Fruit fly (Drosophila melanogaster) whole organism, embryonic: ENCODE measurements around the gene CG1233.

Experiments
- CG10462 ChIP-seq: fragments of 200-800 bp; sonication (Bioruptor generic); optimal IDR thresholded peaks from 2 replicates; lab custom pipeline; 2016; ENCODE audit warnings: missing biosample characterization, missing genetic modification characterization
- CG10979 ChIP-seq: fragments of 200-800 bp; sonication (Bioruptor generic); optimal IDR thresholded peaks from 2 replicates; lab custom pipeline; 2018; ENCODE audit warnings: missing biosample characterization, mild to moderate bottlenecking, missing genetic modification characterization, moderate library complexity
- CG14441 ChIP-seq: fragments of 200-800 bp; sonication (Bioruptor generic); IDR thresholded peaks from 2 replicates; pipeline ENCODE4 v1.3.6; 2022; ENCODE audit warnings: missing biosample characterization, missing genetic modification characterization
- CG15011 ChIP-seq: fragments of 200-800 bp; sonication (Bioruptor generic); optimal IDR thresholded peaks from 3 replicates; lab custom pipeline; 2018; ENCODE audit warnings: missing biosample characterization, mild to moderate bottlenecking, missing genetic modification characterization
- CG17385 ChIP-seq: fragments of 200-800 bp; sonication (Bioruptor generic); optimal IDR thresholded peaks from 3 replicates; lab custom pipeline; 2018; ENCODE audit warnings: missing biosample characterization, mild to moderate bottlenecking, missing genetic modification characterization
- CG2199 ChIP-seq: fragments of 200-800 bp; sonication (Bioruptor generic); IDR thresholded peaks from 3 replicates; pipeline ENCODE4 v1.3.6; 2022; ENCODE audit warnings: missing biosample characterization, missing genetic modification characterization
- CG30431 ChIP-seq: fragments of 200-800 bp; sonication (Bioruptor generic); optimal IDR thresholded peaks from 2 replicates; lab custom pipeline; 2017; ENCODE audit warnings: missing biosample characterization, missing genetic modification characterization
- CG3163 ChIP-seq: fragments of 200-800 bp; sonication (Bioruptor generic); optimal IDR thresholded peaks from 3 replicates; lab custom pipeline; 2016; ENCODE audit warnings: missing biosample characterization, missing genetic modification characterization
- CG6254 ChIP-seq: fragments of 200-800 bp; sonication (Bioruptor generic); optimal IDR thresholded peaks from 3 replicates; lab custom pipeline; 2017; ENCODE audit warnings: mild to moderate bottlenecking, missing biosample characterization, missing genetic modification reagents, missing genetic modification characterization
- CG7357 ChIP-seq: fragments of 200-800 bp; sonication (Bioruptor generic); IDR thresholded peaks from 3 replicates; pipeline ENCODE4 v1.3.6; 2022; ENCODE audit warnings: missing biosample characterization, missing genetic modification characterization
- CG9876 ChIP-seq: fragments of 200-800 bp; sonication (Bioruptor generic); optimal IDR thresholded peaks from 2 replicates; lab custom pipeline; 2016; ENCODE audit warnings: missing biosample characterization, missing genetic modification characterization
- CHES-1-like ChIP-seq: fragments of 200-800 bp; sonication (Bioruptor generic); optimal IDR thresholded peaks from 2 replicates; lab custom pipeline; 2016; ENCODE audit warnings: missing biosample characterization, missing genetic modification characterization
- CrebB ChIP-seq: fragments of 200-800 bp; sonication (Bioruptor generic); optimal IDR thresholded peaks from 3 replicates; lab custom pipeline; 2018; ENCODE audit warnings: missing biosample characterization, mild to moderate bottlenecking, missing genetic modification characterization
- D ChIP-seq, 2 experiments: fragments of 200-800 bp in 1 of 2; fragments of >200 bp in 1 of 2; sonication (Bioruptor generic) in 1 of 2; optimal IDR thresholded peaks; 2 replicates in 1 of 2; 3 replicates in 1 of 2; lab custom pipeline; 2017; ENCODE audit warnings: mild to moderate bottlenecking in 1 of 2, missing biosample characterization in 1 of 2, missing genetic modification characterization in 1 of 2, missing genetic modification reagents in 1 of 2
- Gsc ChIP-seq: fragments of 200-800 bp; sonication (Bioruptor generic); IDR thresholded peaks from 2 replicates; pipeline ENCODE4 v1.3.6; 2022; ENCODE audit warnings: missing biosample characterization, missing genetic modification characterization
- HLHmδ ChIP-seq: fragments of 200-800 bp; sonication (Bioruptor generic); optimal IDR thresholded peaks from 2 replicates; lab custom pipeline; 2018; ENCODE audit warnings: missing biosample characterization, mild to moderate bottlenecking, missing genetic modification characterization, moderate library complexity
- Kr ChIP-seq: fragments of 200-800 bp; sonication (Bioruptor generic); optimal IDR thresholded peaks from 2 replicates; lab custom pipeline; 2017; ENCODE audit warnings: missing biosample characterization, mild to moderate bottlenecking, missing genetic modification characterization
- Meics ChIP-seq: fragments of 200-800 bp; sonication (Bioruptor generic); optimal IDR thresholded peaks from 2 replicates; lab custom pipeline; 2017; ENCODE audit warnings: missing biosample characterization, mild to moderate bottlenecking, missing genetic modification characterization
- Myb ChIP-seq: fragments of 200-800 bp; sonication (Bioruptor generic); optimal IDR thresholded peaks from 2 replicates; lab custom pipeline; 2016; ENCODE audit warnings: missing biosample characterization, missing genetic modification characterization
- YL-1 ChIP-seq: fragments of 200-800 bp; sonication (Bioruptor generic); optimal IDR thresholded peaks from 3 replicates; lab custom pipeline; 2017; ENCODE audit warnings: missing biosample characterization, mild to moderate bottlenecking, missing genetic modification characterization
- ac ChIP-seq: fragments of 200-800 bp; sonication (Bioruptor generic); optimal IDR thresholded peaks from 3 replicates; lab custom pipeline; 2017; ENCODE audit warnings: missing biosample characterization, mild to moderate bottlenecking, missing genetic modification characterization
- amos ChIP-seq: fragments of 200-800 bp; sonication (Bioruptor generic); IDR thresholded peaks from 2 replicates; pipeline ENCODE4 v1.3.6; 2022; ENCODE audit warnings: missing biosample characterization, missing genetic modification characterization; ENCODE audit not compliant: partially characterized antibody
- ap ChIP-seq: fragments of 200-800 bp; sonication (Bioruptor generic); IDR thresholded peaks from 2 replicates; pipeline ENCODE4 v1.3.6; 2022; ENCODE audit warnings: missing biosample characterization, missing genetic modification characterization
- corto ChIP-seq: fragments of 200-800 bp; sonication (Bioruptor generic); optimal IDR thresholded peaks from 2 replicates; lab custom pipeline; 2016; ENCODE audit warnings: missing biosample characterization, mild to moderate bottlenecking, missing genetic modification characterization, moderate library complexity
- ems ChIP-seq: fragments of 200-800 bp; sonication (Bioruptor generic); optimal IDR thresholded peaks from 3 replicates; lab custom pipeline; 2016; ENCODE audit warnings: missing biosample characterization, missing genetic modification characterization
- eve ChIP-seq, 2 experiments: fragments of >200 bp; optimal IDR thresholded peaks; 2 replicates each; lab custom pipeline; 2017; ENCODE audit warnings: missing biosample characterization in 2 of 2, missing genetic modification characterization in 2 of 2
- ewg ChIP-seq: fragments of 200-800 bp; sonication (Bioruptor generic); optimal IDR thresholded peaks from 3 replicates; lab custom pipeline; 2017; ENCODE audit warnings: mild to moderate bottlenecking, missing biosample characterization, missing genetic modification reagents, missing genetic modification characterization
- gcm ChIP-seq: fragments of 200-800 bp; sonication (Bioruptor generic); optimal IDR thresholded peaks from 2 replicates; lab custom pipeline; 2019; ENCODE audit warnings: missing biosample characterization, mild to moderate bottlenecking, missing genetic modification characterization, moderate library complexity
- ind ChIP-seq: fragments of 200-800 bp; sonication (Bioruptor generic); optimal IDR thresholded peaks from 3 replicates; lab custom pipeline; 2016; ENCODE audit warnings: missing biosample characterization, missing genetic modification characterization
- jing ChIP-seq: fragments of 200-800 bp; sonication (Bioruptor generic); optimal IDR thresholded peaks from 2 replicates; lab custom pipeline; 2018; ENCODE audit warnings: missing biosample characterization, mild to moderate bottlenecking, missing genetic modification characterization
- kni ChIP-seq: fragments of 200-800 bp; sonication (Bioruptor generic); optimal IDR thresholded peaks from 3 replicates; lab custom pipeline; 2017; ENCODE audit warnings: mild to moderate bottlenecking, missing biosample characterization, missing genetic modification reagents, missing genetic modification characterization
- nerfin-1 ChIP-seq: fragments of 200-800 bp; sonication (Bioruptor generic); optimal IDR thresholded peaks from 3 replicates; lab custom pipeline; 2019; ENCODE audit warnings: missing biosample characterization, mild to moderate bottlenecking, missing genetic modification characterization, moderate library complexity
- pros ChIP-seq: fragments of 200-800 bp; sonication (Bioruptor generic); optimal IDR thresholded peaks from 3 replicates; lab custom pipeline; 2019; ENCODE audit warnings: missing biosample characterization, mild to moderate bottlenecking, missing genetic modification characterization, moderate library complexity
- salm ChIP-seq: fragments of 200-800 bp; sonication (Bioruptor generic); optimal IDR thresholded peaks from 2 replicates; lab custom pipeline; 2018; ENCODE audit warnings: missing biosample characterization, mild to moderate bottlenecking, missing genetic modification characterization
- sens ChIP-seq: fragments of 200-800 bp; sonication (Bioruptor generic); peaks from one replicate; lab custom pipeline; 2016; ENCODE audit warnings: missing biosample characterization, missing genetic modification characterization
- tio ChIP-seq: fragments of 200-800 bp; sonication (Bioruptor generic); optimal IDR thresholded peaks from 2 replicates; lab custom pipeline; 2017; ENCODE audit warnings: missing biosample characterization, missing genetic modification characterization, inconsistent platforms
- tll ChIP-seq, 2 experiments: fragments of 200-800 bp in 1 of 2; fragments of >200 bp in 1 of 2; sonication (Bioruptor generic) in 1 of 2; optimal IDR thresholded peaks; 2 replicates each; lab custom pipeline; 2017 to 2019; ENCODE audit warnings: missing biosample characterization in 2 of 2, missing genetic modification characterization in 2 of 2, mild to moderate bottlenecking in 1 of 2, moderate library complexity in 1 of 2
- tna ChIP-seq: fragments of 200-800 bp; sonication (Bioruptor generic); IDR thresholded peaks from 2 replicates; pipeline ENCODE4 v1.3.6; 2022; ENCODE audit warnings: missing biosample characterization, missing genetic modification characterization; ENCODE audit not compliant: partially characterized antibody
- twi ChIP-seq: fragments of 200-800 bp; optimal IDR thresholded peaks from 2 replicates; lab custom pipeline; 2019; ENCODE audit warnings: missing biosample characterization, mild to moderate bottlenecking, missing genetic modification characterization, moderate library complexity

The CG1233 gene

dm6 chr3L:319145-320009 is 41.9 kb upstream of the CG1233 start, which contains the start of gene fwd (continued):
- TF ChIP-seq CG30431 (no peak), CG10979 (tag; lab: Kevin White, UChicago) (peak; percentile 25), Meics (peak; percentile 14), YL-1 (GFP tag; lab: Kevin White, UChicago) (peak; percentile 97), jing (no peak), ems (GFP tag; lab: Kevin White, UChicago) (no peak)

dm6 chr3L:320010-320337 is 41.3 kb upstream of the CG1233 start:
- peak; percentile 65 for TF ChIP-seq Myb (GFP tag; lab: Kevin White, UChicago)
- TF ChIP-seq CG10462 = peak; percentile 60
- TF ChIP-seq salm (tag; lab: Kevin White, UChicago) = no peak
- TF ChIP-seq D (optimal IDR thresholded peaks at IDR 0.05; lab: Kevin White, UChicago) = peak; percentile 17
- TF ChIP-seq D (GFP tag; optimal IDR thresholded peaks at IDR 0.05; lab: Kevin White, UChicago) = no peak
- peak; percentile 63 for TF ChIP-seq sens (GFP tag; lab: Kevin White, UChicago)
- TF ChIP-seq CG9876 (GFP tag; lab: Kevin White, UChicago) = no peak
- no peak for TF ChIP-seq Kr

- TF ChIP-seq Myb (GFP tag; lab: Kevin White, UChicago) = no peak
- TF ChIP-seq HLHmδ = peak; percentile 30
- peak; percentile 98 for TF ChIP-seq twi (tag; lab: Kevin White, UChicago)
- peak; percentile 74 for TF ChIP-seq sens (GFP tag; lab: Kevin White, UChicago)
These were observed 40.5 kb upstream of the CG1233 start for dm6 chr3L:320798-321197.

dm6 chr3L:321495-321894 is 39.8 kb upstream of the CG1233 start:
- no peak for TF ChIP-seq CG15011 (GFP tag; lab: Kevin White, UChicago)
- TF ChIP-seq CG7357 = no peak
- TF ChIP-seq pros (GFP tag; lab: Kevin White, UChicago) = peak; percentile 58
- peak; percentile 13 for TF ChIP-seq gcm (GFP tag; lab: Kevin White, UChicago)
- TF ChIP-seq eve (GFP tag; optimal IDR thresholded peaks at IDR 0.05; lab: Kevin White, UChicago) = no peak
- TF ChIP-seq ac (GFP tag; lab: Kevin White, UChicago) = peak; percentile 41
- peak; percentile 85 for TF ChIP-seq CG6254
- TF ChIP-seq ewg (GFP tag; lab: Kevin White, UChicago) = peak; percentile 46
- no peak for TF ChIP-seq Gsc (GFP tag; lab: Robert Waterston, UW)
- no peak for TF ChIP-seq tna (GFP tag; lab: Robert Waterston, UW)
- no peak for TF ChIP-seq ap (GFP tag; lab: Robert Waterston, UW)
- TF ChIP-seq CrebB = no peak
- TF ChIP-seq twi (tag; lab: Kevin White, UChicago) = peak; percentile 58
- peak; percentile 32 for TF ChIP-seq kni (GFP tag; lab: Kevin White, UChicago)
- no peak for TF ChIP-seq CHES-1-like (GFP tag; lab: Kevin White, UChicago)
- peak; percentile 25; the same call in 1 of the 2 replicates for TF ChIP-seq amos (GFP tag; lab: Robert Waterston, UW)
- no peak for TF ChIP-seq tio (GFP tag; lab: Kevin White, UChicago)
- 0 out of 3 replicates have a peak, but pooled peaks have one; percentile 30 for TF ChIP-seq CG2199 (GFP tag; lab: Robert Waterston, UW)
- TF ChIP-seq HLHmδ = peak; percentile 66
- peak in 1 of 2 experiments; percentile 93 for TF ChIP-seq tll (GFP tag; optimal IDR thresholded peaks at IDR 0.05; lab: Kevin White, UChicago)
- no peak for TF ChIP-seq CG14441
- no peak for TF ChIP-seq ind
- TF ChIP-seq corto (GFP tag; lab: Kevin White, UChicago) = no peak
- peak; percentile 33 for TF ChIP-seq nerfin-1
- no peak for TF ChIP-seq CG17385 (GFP tag; lab: Kevin White, UChicago)
- TF ChIP-seq CG3163 (GFP tag; lab: Kevin White, UChicago) = no peak
- no peak for TF ChIP-seq CG10979 (tag; lab: Kevin White, UChicago)
